Fruit fly (Drosophila melanogaster): ENCODE results near the gene CG18628.

Gene CG18628

DNA sequence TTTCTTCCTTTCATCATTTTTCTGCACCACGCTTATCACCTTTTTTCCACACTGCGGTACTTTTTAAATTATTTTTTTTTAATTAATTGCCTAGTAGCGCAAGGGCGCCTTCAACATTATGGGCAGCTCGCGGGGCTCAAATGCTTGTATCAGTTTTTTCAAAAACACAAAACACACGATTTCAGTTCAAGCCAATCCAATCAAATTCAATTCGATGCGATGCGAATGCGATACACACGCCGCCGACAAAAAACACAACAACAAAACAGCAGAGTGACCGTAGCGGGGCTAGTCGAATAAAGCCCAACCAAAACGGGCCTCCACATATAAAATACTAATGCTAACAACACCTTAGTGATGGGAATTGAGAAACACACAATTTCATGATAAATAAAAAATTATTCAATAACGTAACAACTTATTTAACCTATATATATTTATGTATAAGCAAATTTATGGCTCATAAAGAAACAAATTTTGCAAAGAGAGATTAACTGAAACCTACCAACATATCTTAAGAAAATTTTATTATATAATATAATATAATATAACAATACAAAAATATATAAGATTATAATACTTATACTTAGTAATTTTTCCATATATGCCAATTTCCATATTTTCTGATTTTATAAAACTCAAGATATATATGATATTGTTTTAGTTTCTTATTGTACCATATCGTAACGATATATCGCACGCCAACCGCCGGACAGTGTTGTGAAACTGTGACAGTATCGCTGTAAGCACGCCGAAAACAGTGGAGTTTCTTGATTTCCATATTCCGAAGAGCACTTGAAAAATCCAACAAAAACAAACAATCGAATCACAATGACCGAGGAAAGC, 21.4 kb downstream of the CG18628 start, which contains the start of the genes CG32066 and CG8003 (continued):
- TF ChIP-seq CG11456 (GFP tag; IDR thresholded peaks at IDR 0.05) (peak; percentile 52; the same call in 1 of the 3 replicates), CG32767 (GFP tag; IDR thresholded peaks at IDR 0.05) (peak; percentile 18; the same call in 1 of the 2 replicates), CG10979 (tag; optimal IDR thresholded peaks at IDR 0.05) (no peak), ara (GFP tag; IDR thresholded peaks at IDR 0.05) (no peak), amos (GFP tag; IDR thresholded peaks at IDR 0.05; ENCODE audit: partially characterized antibody) (peak; percentile 97), hth (optimal IDR thresholded peaks at IDR 0.05) (no peak), sqz (GFP tag; optimal IDR thresholded peaks at IDR 0.05) (peak; percentile 85), pita (GFP tag; optimal IDR thresholded peaks at IDR 0.05) (no peak), ken (GFP tag; IDR thresholded peaks at IDR 0.05) (peak; percentile 28; the same call in 1 of the 3 replicates), bcd (GFP tag; optimal IDR thresholded peaks at IDR 0.05) (no peak), zf30C (GFP tag; optimal IDR thresholded peaks at IDR 0.05) (peak; percentile 12), CG4328 (GFP tag; optimal IDR thresholded peaks at IDR 0.05) (no peak), CrebB (tag; optimal IDR thresholded peaks at IDR 0.05) (no peak), fd3F (GFP tag; optimal IDR thresholded peaks at IDR 0.05) (no peak), al (GFP tag; IDR thresholded peaks at IDR 0.05) (no peak), CG14667 (GFP tag; IDR thresholded peaks at IDR 0.05) (no peak), CG34422 (GFP tag; IDR thresholded peaks at IDR 0.05) (peak; percentile 78), E2f1 (GFP tag; IDR thresholded peaks at IDR 0.05) (no peak), CG17829 (tag; optimal IDR thresholded peaks at IDR 0.05) (peak; percentile 64), lov (optimal IDR thresholded peaks at IDR 0.05) (no peak), lov (GFP tag; IDR thresholded peaks at IDR 0.05) (no peak), CG15601 (tag; optimal IDR thresholded peaks at IDR 0.05) (peak; percentile 47), ewg (GFP tag; optimal IDR thresholded peaks at IDR 0.05) (no peak), CG10147 (GFP tag; optimal IDR thresholded peaks at IDR 0.05) (no peak), CG2875 (GFP tag; optimal IDR thresholded peaks at IDR 0.05) (no peak), Myb (GFP tag; optimal IDR thresholded peaks at IDR 0.05) (no peak), D19B (GFP tag; optimal IDR thresholded peaks at IDR 0.05) (no peak), BEAF-32 (GFP tag; optimal IDR thresholded peaks at IDR 0.05) (peak; percentile 84), CG11723 (GFP tag; optimal IDR thresholded peaks at IDR 0.05) (peak; percentile 28), br (optimal IDR thresholded peaks at IDR 0.05) (no peak), NfI (GFP tag; optimal IDR thresholded peaks at IDR 0.05) (peak; percentile 42), CG15011 (GFP tag; optimal IDR thresholded peaks at IDR 0.05) (no peak), CG7963 (GFP tag; IDR thresholded peaks at IDR 0.05; ENCODE audit: partially characterized antibody) (peak; percentile 85), unpg (GFP tag; optimal IDR thresholded peaks at IDR 0.05) (no peak), B-H1 (GFP tag; IDR thresholded peaks at IDR 0.05) (no peak; the same call in 2 of the 3 replicates), Chrac-16 (GFP tag; optimal IDR thresholded peaks at IDR 0.05) (no peak), unc-4 (GFP tag; IDR thresholded peaks at IDR 0.05; ENCODE audit: partially characterized antibody) (peak; percentile 83), emc (GFP tag; optimal IDR thresholded peaks at IDR 0.05) (no peak), dmrt99B (tag; optimal IDR thresholded peaks at IDR 0.05) (no peak), wek (GFP tag; optimal IDR thresholded peaks at IDR 0.05) (peak; percentile 1), CG10654 (GFP tag; optimal IDR thresholded peaks at IDR 0.05) (no peak), Xbp1 (GFP tag; optimal IDR thresholded peaks at IDR 0.05) (peak; percentile 29), CG10543 (GFP tag; optimal IDR thresholded peaks at IDR 0.05) (peak; percentile 64), exex (tag; optimal IDR thresholded peaks at IDR 0.05) (peak; percentile 15), ato (GFP tag; IDR thresholded peaks at IDR 0.05; ENCODE audit: partially characterized antibody) (peak; percentile 80), usp (GFP tag; optimal IDR thresholded peaks at IDR 0.05) (no peak), CG11093 (GFP tag; IDR thresholded peaks at IDR 0.05) (no peak), CG18599 (GFP tag; optimal IDR thresholded peaks at IDR 0.05) (peak; percentile 30), Optix (GFP tag; IDR thresholded peaks at IDR 0.05) (peak; percentile 29; the same call in 1 of the 3 replicates)
